Worm (Caenorhabditis elegans): Measurements from ENCODE around the gene best-7.
"Not testable (repeated sequence)": the region's sequence is repeated elsewhere in the genome, so short reads cannot be mapped to it uniquely, and the experiment has no call there.

The best-7 gene

DNA sequence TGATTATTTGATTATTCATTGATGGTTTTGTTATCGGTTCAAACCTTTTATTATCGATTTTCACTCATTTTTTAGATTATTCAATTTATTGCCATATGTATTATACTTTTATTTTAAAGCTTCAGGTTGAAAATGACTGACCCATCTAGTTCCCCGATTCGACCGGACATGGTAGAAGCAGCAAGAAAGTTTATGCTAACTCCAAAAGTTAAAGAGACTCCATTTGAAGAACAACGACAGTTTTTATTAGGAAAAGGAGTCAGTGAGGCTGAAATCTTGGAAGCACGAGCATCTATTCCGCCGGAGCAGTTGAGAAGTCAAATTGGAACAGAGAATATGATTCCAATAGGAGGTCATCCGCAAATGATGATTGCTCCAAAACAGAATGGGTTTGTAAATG, 47.1 kb downstream of the best-7 start, which contains the start of gene prx-14:
Gene prx-14, plus strand, starts transcription at position 120 of the 400 bp plus-strand sequence.
- TF ChIP-seq flt-1 (GFP tag; IDR thresholded peaks at IDR 0.05) (no peak), hnd-1 (tag; optimal IDR thresholded peaks at IDR 0.05) (no peak), B0310.2 (tag; optimal IDR thresholded peaks at IDR 0.05) (no peak), ama-1 (optimal IDR thresholded peaks at IDR 0.05) (no peak)

DNA sequence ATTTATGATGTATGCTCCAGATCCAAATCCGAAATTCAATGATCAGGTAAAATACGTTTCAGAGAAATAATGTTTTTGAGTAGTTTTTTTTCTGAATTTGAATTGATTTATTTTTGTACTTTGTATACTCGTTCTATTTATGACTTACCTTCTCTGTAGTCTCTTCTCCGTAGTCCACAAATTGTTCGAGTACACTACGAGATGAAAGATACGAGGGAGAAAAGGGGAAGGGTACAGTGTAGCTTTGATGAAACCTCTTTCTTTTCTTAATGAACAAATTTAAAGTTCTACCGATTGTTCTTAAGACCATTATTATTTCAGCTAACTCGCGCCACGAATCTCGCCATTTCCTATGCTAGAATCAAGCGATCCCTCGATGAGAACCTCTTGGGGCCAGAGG, 50.0 kb downstream of the best-7 start:
- TF ChIP-seq scrt-1 (GFP tag; IDR thresholded peaks at IDR 0.05) (no peak), hmg-4 (GFP tag; optimal IDR thresholded peaks at IDR 0.05) (no peak), hmbx-1 (tag; optimal IDR thresholded peaks at IDR 0.05) (no peak), ets-7 (tag; optimal IDR thresholded peaks at IDR 0.05) (no peak), pes-1 (GFP tag; IDR thresholded peaks at IDR 0.05) (no peak), ceh-13 (GFP tag; optimal IDR thresholded peaks at IDR 0.05) (no peak), tbx-11 (GFP tag; IDR thresholded peaks at IDR 0.05) (no peak), aly-1 (tag; optimal IDR thresholded peaks at IDR 0.05) (no peak), ceh-36 (tag; optimal IDR thresholded peaks at IDR 0.05) (no peak), tbx-37 (GFP tag; conservative IDR thresholded peaks at IDR 0.05) (no peak), ama-1 (optimal IDR thresholded peaks at IDR 0.05) (no peak), tra-4 (tag; optimal IDR thresholded peaks at IDR 0.05) (no peak), flt-1 (GFP tag; IDR thresholded peaks at IDR 0.05) (no peak)

DNA sequence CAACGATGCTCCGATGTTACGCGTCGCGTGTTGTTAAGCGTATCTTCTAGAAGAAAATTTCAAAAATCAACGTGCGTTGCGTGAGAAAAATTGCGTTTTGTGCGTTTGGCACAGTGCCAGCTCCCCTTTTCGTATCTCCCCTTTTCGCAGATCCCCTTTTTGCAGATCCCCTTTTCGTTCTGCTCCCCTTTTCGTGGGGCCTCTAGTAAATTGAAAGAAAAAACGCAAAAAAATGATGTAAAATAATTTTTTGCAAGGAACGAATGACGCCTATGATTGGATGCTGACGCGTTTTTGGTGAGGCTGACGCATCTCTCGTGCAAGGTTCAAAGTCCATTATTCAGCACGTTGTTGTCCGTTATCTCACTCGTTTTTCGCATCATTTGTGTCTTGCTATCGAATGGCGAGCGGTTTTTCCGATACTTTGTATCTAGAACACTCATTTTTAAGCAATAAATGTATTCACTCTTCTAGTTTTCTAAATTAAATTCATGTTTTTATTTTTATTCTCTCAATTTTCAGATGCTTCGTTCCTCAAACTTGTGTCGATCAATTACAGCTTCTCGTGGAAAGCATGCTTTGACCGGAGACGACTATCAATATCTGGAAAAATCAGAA, 50.9 kb downstream of the best-7 start, which contains the start of gene cpt-2:
Gene cpt-2, plus strand, starts transcription at position 523 of the 618 bp plus-strand sequence.
- not testable (repeated sequence) for TF ChIP-seq sea-1 (GFP tag; conservative IDR thresholded peaks at IDR 0.05); scrt-1 (GFP tag; IDR thresholded peaks at IDR 0.05); aly-1 (tag; optimal IDR thresholded peaks at IDR 0.05)

DNA sequence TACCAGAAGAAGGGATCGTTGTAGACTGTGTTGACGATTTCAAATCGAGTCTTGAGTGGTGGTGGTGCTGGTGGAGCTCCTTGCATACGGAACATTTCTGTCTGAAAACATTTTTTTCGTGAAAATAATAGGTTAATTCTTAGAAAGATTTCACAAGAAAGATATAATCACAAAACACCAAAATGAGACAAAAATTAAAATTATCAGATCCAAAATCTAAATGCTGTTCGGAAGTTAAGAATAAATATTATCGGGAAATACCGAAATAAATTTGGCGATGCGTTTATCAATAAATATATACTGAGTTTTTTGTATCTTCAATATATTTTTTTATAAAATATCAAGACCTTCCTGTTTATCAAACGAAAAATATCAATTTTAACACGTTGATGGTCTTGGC, 51.6 kb downstream of the best-7 start, which contains the start of gene C08F8.9:
Gene C08F8.9, minus strand, starts transcription at position 101 of the 400 bp plus-strand sequence.
- TF ChIP-seq hmg-4 (GFP tag; optimal IDR thresholded peaks at IDR 0.05) (no peak), ceh-13 (GFP tag; optimal IDR thresholded peaks at IDR 0.05) (no peak), scrt-1 (GFP tag; IDR thresholded peaks at IDR 0.05) (no peak), tbx-11 (GFP tag; IDR thresholded peaks at IDR 0.05) (no peak), hmbx-1 (tag; optimal IDR thresholded peaks at IDR 0.05) (no peak), B0310.2 (tag; optimal IDR thresholded peaks at IDR 0.05) (no peak), pes-1 (GFP tag; IDR thresholded peaks at IDR 0.05) (no peak), tbx-37 (GFP tag; conservative IDR thresholded peaks at IDR 0.05) (no peak), ceh-36 (tag; optimal IDR thresholded peaks at IDR 0.05) (no peak), ets-7 (tag; optimal IDR thresholded peaks at IDR 0.05) (no peak), F13C5.2 (tag; optimal IDR thresholded peaks at IDR 0.05) (no peak), hnd-1 (tag; optimal IDR thresholded peaks at IDR 0.05) (no peak), tra-4 (tag; optimal IDR thresholded peaks at IDR 0.05) (no peak)

DNA sequence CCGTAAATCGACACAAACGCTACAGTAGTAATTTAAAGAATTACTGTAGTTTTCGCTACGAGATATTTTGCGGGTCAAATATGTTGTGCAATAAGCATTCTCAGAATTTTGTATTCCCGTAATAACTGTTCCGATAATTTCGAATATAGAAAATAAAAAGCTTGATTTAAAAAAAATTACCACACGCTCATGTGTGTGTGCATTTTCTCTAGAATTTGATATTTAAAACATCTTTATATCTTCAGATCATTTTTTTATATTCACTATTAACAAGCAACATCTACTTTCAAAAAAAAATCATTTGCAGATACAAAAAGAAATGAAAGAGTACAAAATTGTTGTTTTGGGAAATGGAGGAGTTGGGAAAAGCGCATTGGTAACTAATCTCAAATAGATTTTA, 53.1 kb downstream of the best-7 start, which contains the start of gene rap-3:
Gene rap-3, plus strand, starts transcription at position 301 of the 400 bp plus-strand sequence.
- TF ChIP-seq aly-1 (tag; optimal IDR thresholded peaks at IDR 0.05) (no peak), flt-1 (GFP tag; IDR thresholded peaks at IDR 0.05) (no peak)

Data from whole organism, early embryonic.